Worm (Caenorhabditis elegans) whole organism, midembryonic: ENCODE results near the gene mct-6.

Experiments used
- flt-1 ChIP-seq: fragments of 200-800 bp; sonication (Bioruptor generic); IDR thresholded peaks from 2 replicates; pipeline ENCODE4 v1.3.6; 2022; ENCODE audit warnings: missing genetic modification characterization, missing compliant biosample characterization
- ztf-29 ChIP-seq: fragments of 200-800 bp; sonication (Bioruptor generic); IDR thresholded peaks from 2 replicates; pipeline ENCODE4 v1.3.6; 2022; ENCODE audit warnings: missing genetic modification reagents, missing genetic modification characterization, missing compliant biosample characterization

- TF ChIP-seq flt-1 (GFP tag; lab: Robert Waterston, UW) (no peak), ztf-29 (GFP tag; lab: Robert Waterston, UW) (no peak)
These were observed 39.4 kb upstream of the mct-6 start for ce11 chrX:16809689-16810088.
